Worm (Caenorhabditis elegans) whole organism, young adult: Measurements from ENCODE around the gene chtb-1.

Experiments
- B0019.2 ChIP-seq: fragments of 200-800 bp; sonication (Bioruptor generic); conservative IDR thresholded peaks from 2 replicates; pipeline ENCODE4 v1.3.6; 2022; ENCODE audit warnings: missing genetic modification reagents, missing genetic modification characterization, missing compliant biosample characterization
- B0336.3 ChIP-seq: fragments of 200-800 bp; sonication (Bioruptor generic); IDR thresholded peaks from 2 replicates; pipeline ENCODE4 v1.3.6; 2022; ENCODE audit warnings: missing genetic modification characterization, missing compliant biosample characterization
- C17E4.6 ChIP-seq: fragments of 200-800 bp; sonication (Bioruptor generic); IDR thresholded peaks from 2 replicates; pipeline ENCODE4 v1.3.6; 2022; ENCODE audit warnings: missing genetic modification reagents, missing genetic modification characterization, missing compliant biosample characterization
- D2030.7 ChIP-seq: fragments of 200-800 bp; sonication (Bioruptor generic); IDR thresholded peaks from 2 replicates; pipeline ENCODE4 v1.3.6; 2022; ENCODE audit warnings: missing genetic modification reagents, missing genetic modification characterization, missing compliant biosample characterization
- F33H1.4 ChIP-seq: fragments of 200-800 bp; sonication (Bioruptor generic); IDR thresholded peaks from 2 replicates; pipeline ENCODE4 v1.3.6; 2022; ENCODE audit warnings: missing genetic modification reagents, missing genetic modification characterization, missing compliant biosample characterization
- F37B4.10 ChIP-seq: fragments of 200-800 bp; sonication (Bioruptor generic); IDR thresholded peaks from 2 replicates; pipeline ENCODE4 v1.3.6; 2022; ENCODE audit warnings: missing genetic modification characterization, missing compliant biosample characterization
- Y56A3A.18 ChIP-seq: fragments of 200-800 bp; sonication (Bioruptor generic); IDR thresholded peaks from 2 replicates; pipeline ENCODE4 v1.3.6; 2022; ENCODE audit warnings: missing genetic modification reagents, missing genetic modification characterization, missing compliant biosample characterization
- Y67H2A.10 ChIP-seq: fragments of 200-800 bp; sonication (Bioruptor generic); conservative IDR thresholded peaks from 2 replicates; pipeline ENCODE4 v1.3.6; 2022; ENCODE audit warnings: missing genetic modification reagents, missing genetic modification characterization, missing compliant biosample characterization
- Y79H2A.3 ChIP-seq: fragments of 200-800 bp; sonication (Bioruptor generic); conservative IDR thresholded peaks from 2 replicates; pipeline ENCODE4 v1.3.6; 2022; ENCODE audit warnings: missing genetic modification reagents, missing genetic modification characterization, missing compliant biosample characterization
- Y95B8A.8 ChIP-seq: fragments of 200-800 bp; sonication (Bioruptor generic); IDR thresholded peaks from 2 replicates; pipeline ENCODE4 v1.3.6; 2022; ENCODE audit warnings: missing genetic modification reagents, missing genetic modification characterization, missing compliant biosample characterization
- aptf-2 ChIP-seq: fragments of 200-800 bp; sonication (Bioruptor generic); conservative IDR thresholded peaks from 2 replicates; pipeline ENCODE4 v1.3.6; 2022; ENCODE audit warnings: missing genetic modification reagents, missing genetic modification characterization, missing compliant biosample characterization
- atf-7 ChIP-seq: sonication (generic microtip); optimal IDR thresholded peaks from 2 replicates; lab custom pipeline; 2017; ENCODE audit warnings: mild to moderate bottlenecking, missing genetic modification characterization, missing compliant biosample characterization
- attf-3 ChIP-seq: fragments of 200-800 bp; sonication (Bioruptor generic); conservative IDR thresholded peaks from 2 replicates; pipeline ENCODE4 v1.3.6; 2022; ENCODE audit warnings: missing genetic modification reagents, missing genetic modification characterization, missing compliant biosample characterization
- ceh-91 ChIP-seq: fragments of 200-800 bp; sonication (Bioruptor generic); IDR thresholded peaks from 2 replicates; pipeline ENCODE4 v1.3.6; 2022; ENCODE audit warnings: missing genetic modification reagents, missing genetic modification characterization, missing compliant biosample characterization
- chd-7 ChIP-seq: sonication (generic microtip); optimal IDR thresholded peaks from 2 replicates; lab custom pipeline; 2016; ENCODE audit warnings: mild to moderate bottlenecking, missing genetic modification characterization, moderate library complexity, missing compliant biosample characterization
- dpl-1 ChIP-seq: fragments of 150-350 bp; optimal IDR thresholded peaks from 2 replicates; lab custom pipeline; 2014; ENCODE audit warnings: missing biosample characterization, missing genetic modification reagents, missing genetic modification characterization
- egrh-3 ChIP-seq: fragments of 200-800 bp; sonication (Bioruptor generic); IDR thresholded peaks from 2 replicates; pipeline ENCODE4 v1.3.6; 2022; ENCODE audit warnings: missing genetic modification reagents, missing genetic modification characterization, missing compliant biosample characterization
- him-1 ChIP-seq: sonication (generic microtip); optimal IDR thresholded peaks from 2 replicates; lab custom pipeline; 2016; ENCODE audit warnings: missing genotype, missing genetic modification reagents, missing genetic modification characterization, missing compliant biosample characterization
- hmg-1.2 ChIP-seq: fragments of 200-800 bp; sonication (Bioruptor generic); IDR thresholded peaks from 2 replicates; pipeline ENCODE4 v1.3.6; 2022; ENCODE audit warnings: missing genetic modification reagents, missing genetic modification characterization, missing compliant biosample characterization
- hmg-20 ChIP-seq: fragments of 200-800 bp; sonication (Bioruptor generic); IDR thresholded peaks from 2 replicates; pipeline ENCODE4 v1.3.6; 2022; ENCODE audit warnings: missing genetic modification reagents, missing genetic modification characterization, missing compliant biosample characterization
- hsf-1 ChIP-seq: fragments of 200-800 bp; sonication (Bioruptor generic); IDR thresholded peaks from 2 replicates; pipeline ENCODE4 v1.3.6; 2022; ENCODE audit warnings: missing genetic modification reagents, missing genetic modification characterization, missing compliant biosample characterization
- let-607 ChIP-seq, 2 experiments: fragments of 200-800 bp in 1 of 2; sonication (Bioruptor generic) in 1 of 2; sonication (generic microtip) in 1 of 2; optimal IDR thresholded peaks; 2 replicates each; lab custom pipeline; 2016 to 2018; ENCODE audit warnings: mild to moderate bottlenecking in 2 of 2, missing compliant biosample characterization in 2 of 2, missing genetic modification characterization in 2 of 2, moderate library complexity in 2 of 2, missing genotype in 1 of 2
- lin-40 ChIP-seq: sonication (generic microtip); optimal IDR thresholded peaks from 2 replicates; lab custom pipeline; 2016; ENCODE audit warnings: missing genetic modification characterization, mild to moderate bottlenecking, missing compliant biosample characterization, missing genotype, missing genetic modification reagents
- lsl-1 ChIP-seq: fragments of 200-800 bp; sonication (Bioruptor generic); optimal IDR thresholded peaks from 2 replicates; lab custom pipeline; 2018; ENCODE audit warnings: mild to moderate bottlenecking, missing genetic modification characterization, moderate library complexity, missing compliant biosample characterization
- madf-6 ChIP-seq: fragments of 200-800 bp; sonication (Bioruptor generic); IDR thresholded peaks from 2 replicates; pipeline ENCODE4 v1.3.6; 2022; ENCODE audit warnings: missing genetic modification reagents, missing genetic modification characterization, missing compliant biosample characterization
- mcd-1 ChIP-seq: fragments of 200-800 bp; sonication (Bioruptor generic); IDR thresholded peaks from 2 replicates; pipeline ENCODE4 v1.3.6; 2022; ENCODE audit warnings: missing genetic modification reagents, missing genetic modification characterization, missing compliant biosample characterization
- mxl-1 ChIP-seq: sonication (generic microtip); optimal IDR thresholded peaks from 2 replicates; lab custom pipeline; 2016; ENCODE audit warnings: missing genetic modification characterization, missing compliant biosample characterization
- rcor-1 ChIP-seq: fragments of 200-800 bp; sonication (Bioruptor generic); IDR thresholded peaks from 2 replicates; pipeline ENCODE4 v1.3.6; 2022; ENCODE audit warnings: missing genetic modification reagents, missing genetic modification characterization, missing compliant biosample characterization
- rec-8 ChIP-seq, 2 experiments: sonication (generic microtip); optimal IDR thresholded peaks; 2 replicates each; lab custom pipeline; 2016; ENCODE audit warnings: mild to moderate bottlenecking in 2 of 2, missing genetic modification characterization in 2 of 2, missing genetic modification reagents in 2 of 2, missing genotype in 2 of 2, missing biosample characterization in 1 of 2, missing compliant biosample characterization in 1 of 2, moderate library complexity in 1 of 2
- snpc-1.1 ChIP-seq: sonication (generic microtip); optimal IDR thresholded peaks from 2 replicates; lab custom pipeline; 2017; ENCODE audit warnings: missing genetic modification characterization, mild to moderate bottlenecking, missing compliant biosample characterization, antibody characterized with exemption, moderate library complexity, missing genotype, missing genetic modification reagents; ENCODE audit not compliant: insufficient read depth
- snpc-1.3 ChIP-seq: sonication (generic microtip); optimal IDR thresholded peaks from 2 replicates; lab custom pipeline; 2017; ENCODE audit warnings: missing genetic modification characterization, mild to moderate bottlenecking, missing compliant biosample characterization, antibody characterized with exemption, moderate library complexity, missing genotype, missing genetic modification reagents; ENCODE audit not compliant: insufficient read depth
- snpc-3.4 ChIP-seq: sonication (generic microtip); optimal IDR thresholded peaks from 2 replicates; lab custom pipeline; 2017; ENCODE audit warnings: missing genetic modification characterization, mild to moderate bottlenecking, missing compliant biosample characterization, antibody characterized with exemption, moderate library complexity, missing genotype, missing genetic modification reagents
- snpc-4 ChIP-seq, 5 experiments: fragments of 150-350 bp in 1 of 5; sonication (generic microtip) in 4 of 5; optimal IDR thresholded peaks; 2 replicates each; lab custom pipeline; 2014 to 2018; ENCODE audit warnings: missing genetic modification characterization in 5 of 5, missing biosample characterization in 3 of 5, antibody characterized with exemption in 2 of 5, mild to moderate bottlenecking in 2 of 5, missing compliant biosample characterization in 2 of 5, missing genotype in 2 of 5, moderate library complexity in 2 of 5, missing genetic modification reagents in 1 of 5
- tbp1 ChIP-seq: fragments of 200-800 bp; sonication (Bioruptor generic); optimal IDR thresholded peaks from 2 replicates; lab custom pipeline; 2018; ENCODE audit warnings: mild to moderate bottlenecking, missing genetic modification characterization, missing compliant biosample characterization
- tlf-1 ChIP-seq: fragments of 200-800 bp; sonication (Bioruptor generic); optimal IDR thresholded peaks from 2 replicates; lab custom pipeline; 2018; ENCODE audit warnings: mild to moderate bottlenecking, missing genetic modification characterization, missing compliant biosample characterization
- unc-130 ChIP-seq: sonication (generic microtip); optimal IDR thresholded peaks from 2 replicates; lab custom pipeline; 2016; ENCODE audit warnings: missing genetic modification reagents, missing genetic modification characterization, missing compliant biosample characterization
- zfh-2 ChIP-seq: fragments of 200-800 bp; sonication (Bioruptor generic); conservative IDR thresholded peaks from 2 replicates; pipeline ENCODE4 v1.3.6; 2022; ENCODE audit warnings: missing genetic modification reagents, missing genetic modification characterization, missing compliant biosample characterization
- zim-3 ChIP-seq: sonication (generic microtip); optimal IDR thresholded peaks from 2 replicates; lab custom pipeline; 2017; ENCODE audit warnings: mild to moderate bottlenecking, missing genetic modification characterization, moderate library complexity, missing compliant biosample characterization
- ztf-25 ChIP-seq: fragments of 200-800 bp; sonication (Bioruptor generic); IDR thresholded peaks from 2 replicates; pipeline ENCODE4 v1.3.6; 2022; ENCODE audit warnings: missing genetic modification reagents, missing genetic modification characterization, missing compliant biosample characterization
- ztf-26 ChIP-seq: sonication (generic microtip); optimal IDR thresholded peaks from 2 replicates; lab custom pipeline; 2017; ENCODE audit warnings: missing genetic modification characterization, missing compliant biosample characterization
- ztf-28 ChIP-seq: fragments of 200-800 bp; sonication (Bioruptor generic); IDR thresholded peaks from 2 replicates; pipeline ENCODE4 v1.3.6; 2022; ENCODE audit warnings: missing genetic modification reagents, missing genetic modification characterization, missing compliant biosample characterization

The chtb-1 gene

ce11 chrIII:9355412-9355969 lies at the start of gene chtb-1:
TSS of gene chtb-1 (minus strand) at chrIII:9355462.
- TF ChIP-seq mxl-1 (no peak), zim-3 (tag; lab: Kevin White, UChicago) (no peak), zfh-2 (GFP tag; lab: Robert Waterston, UW) (peak; percentile 61; the same call in 1 of the 2 replicates), ztf-28 (0 out of 2 replicates have a peak, but pooled peaks have one; percentile 5), lsl-1 (no peak)

DNA sequence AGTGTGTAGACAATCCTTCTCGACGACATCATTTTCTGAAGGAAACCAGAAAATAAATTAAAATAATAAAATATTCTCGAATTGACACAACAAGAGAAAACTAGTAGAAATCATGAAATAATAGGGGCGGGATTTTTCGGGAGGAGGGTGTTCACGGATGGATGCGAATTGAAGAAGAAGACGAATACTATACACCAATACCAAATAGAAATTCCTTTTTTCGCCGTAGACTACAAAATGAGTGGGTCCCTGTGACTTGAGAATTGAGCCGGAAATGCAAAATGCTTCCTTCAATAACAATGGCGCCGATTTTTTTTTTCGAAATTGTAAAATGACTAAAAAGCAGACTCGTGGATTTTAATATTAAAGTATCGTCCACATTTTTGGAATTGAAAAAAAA lies 45.8 kb upstream of the chtb-1 start, which contains the start of gene nlp-48:
Gene nlp-48, minus strand, starts transcription at position 101 of the 400 bp plus-strand sequence.
- TF ChIP-seq zfh-2 (GFP tag; lab: Robert Waterston, UW): no peak
- TF ChIP-seq chd-7 (tag; lab: Kevin White, UChicago): no peak
- TF ChIP-seq hmg-20 (GFP tag; lab: Robert Waterston, UW): no peak
- no peak for TF ChIP-seq ztf-25 (GFP tag; lab: Robert Waterston, UW)
- no peak for TF ChIP-seq zim-3 (tag; lab: Kevin White, UChicago)
- TF ChIP-seq lin-40 (tag; lab: Kevin White, UChicago): no peak
- TF ChIP-seq C17E4.6 (GFP tag; lab: Robert Waterston, UW): no peak
- no peak for TF ChIP-seq ztf-26 (tag; lab: Kevin White, UChicago)
- no peak for TF ChIP-seq Y56A3A.18
- TF ChIP-seq B0019.2: no peak

ce11 chrIII:9393114-9393780 lies 38.0 kb upstream of the chtb-1 start, which contains the start of the genes gpr-2 and rgr-1:
TSS of gene gpr-2 (minus strand) at chrIII:9393164.
TSS of gene rgr-1 (plus strand) at chrIII:9393730.
- TF ChIP-seq hmg-1.2 (GFP tag; lab: Robert Waterston, UW): peak; percentile 60
- TF ChIP-seq tlf-1 (GFP tag; lab: Kevin White, UChicago): peak; percentile 90
- TF ChIP-seq D2030.7 (GFP tag; lab: Robert Waterston, UW): peak; percentile 89
- peak; percentile 79 for TF ChIP-seq B0019.2
- TF ChIP-seq egrh-3 (GFP tag; lab: Robert Waterston, UW): no peak
- TF ChIP-seq rec-8 (tag; optimal IDR thresholded peaks at IDR 0.05; lab: Kevin White, UChicago): no peak
- peak; percentile 23 for TF ChIP-seq snpc-1.3 (tag; lab: Kevin White, UChicago)
- peak; percentile 37; the same call in 1 of the 2 replicates for TF ChIP-seq attf-3 (GFP tag; lab: Robert Waterston, UW)
- no peak for TF ChIP-seq atf-7
- no peak for TF ChIP-seq F37B4.10 (GFP tag; lab: Robert Waterston, UW)
- TF ChIP-seq Y95B8A.8 (GFP tag; lab: Robert Waterston, UW): peak; percentile 86
- peak; percentile 92 for TF ChIP-seq dpl-1 (GFP tag; lab: Kevin White, UChicago)
- peak; percentile 80 for TF ChIP-seq snpc-1.1 (tag; lab: Kevin White, UChicago)
- 0 out of 2 replicates have a peak, but pooled peaks have one; percentile 37 for TF ChIP-seq Y67H2A.10
- TF ChIP-seq let-607 (tag; optimal IDR thresholded peaks at IDR 0.05; lab: Kevin White, UChicago): no peak
- peak; percentile 81 for TF ChIP-seq F33H1.4 (GFP tag; lab: Robert Waterston, UW)
- peak; percentile 82 for TF ChIP-seq unc-130 (GFP tag; lab: Kevin White, UChicago)
- TF ChIP-seq ceh-91 (GFP tag; lab: Robert Waterston, UW): peak; percentile 95
- peak; percentile 85 for TF ChIP-seq C17E4.6 (GFP tag; lab: Robert Waterston, UW)
- no peak for TF ChIP-seq snpc-4 (GFP tag; optimal IDR thresholded peaks at IDR 0.05; lab: Kevin White, UChicago)
- peak in 3 of 4 experiments; percentile 13 to 64 (median 40) for TF ChIP-seq snpc-4 (tag; optimal IDR thresholded peaks at IDR 0.05; lab: Kevin White, UChicago)
- TF ChIP-seq aptf-2 (GFP tag; lab: Robert Waterston, UW): 0 out of 2 replicates have a peak, but pooled peaks have one; percentile 44
- TF ChIP-seq Y79H2A.3 (GFP tag; lab: Robert Waterston, UW): peak; percentile 56; the same call in 1 of the 2 replicates
- TF ChIP-seq B0336.3 (GFP tag; lab: Robert Waterston, UW): peak; percentile 56; the same call in 1 of the 2 replicates
- peak; percentile 90 for TF ChIP-seq hsf-1 (GFP tag; lab: Robert Waterston, UW)
- TF ChIP-seq snpc-3.4 (tag; lab: Kevin White, UChicago): peak; percentile 80
- TF ChIP-seq him-1 (tag; lab: Kevin White, UChicago): peak; percentile 32
- peak; percentile 80 for TF ChIP-seq mcd-1 (GFP tag; lab: Robert Waterston, UW)
- peak; percentile 98 for TF ChIP-seq madf-6 (GFP tag; lab: Robert Waterston, UW)
- peak; percentile 58 for TF ChIP-seq tbp1 (GFP tag; lab: Kevin White, UChicago)
- TF ChIP-seq rcor-1 (GFP tag; lab: Robert Waterston, UW): peak; percentile 82
